Worm (Caenorhabditis elegans) whole organism, L3 larva: Measurements from ENCODE around the gene F01G10.10.

Source experiments
- ceh-16 ChIP-seq: sonication (generic microtip); optimal IDR thresholded peaks from 2 replicates; lab custom pipeline; 2017; ENCODE audit warnings: missing biosample characterization, missing genetic modification characterization
- elt-3 ChIP-seq, 3 experiments: fragments of 150-350 bp in 1 of 3; sonication (generic microtip) in 2 of 3; optimal IDR thresholded peaks; 2 replicates in 2 of 3; 4 replicates in 1 of 3; lab custom pipeline; 2014 to 2017; ENCODE audit warnings: missing biosample characterization in 3 of 3, missing genetic modification characterization in 3 of 3
- fos-1 ChIP-seq: fragments of 150-350 bp; optimal IDR thresholded peaks from 2 replicates; lab custom pipeline; 2014; ENCODE audit warnings: missing biosample characterization, missing genetic modification characterization
- jun-1 ChIP-seq: fragments of 150-350 bp; optimal IDR thresholded peaks from 2 replicates; lab custom pipeline; 2014; ENCODE audit warnings: missing biosample characterization, missing genetic modification reagents, missing genetic modification characterization
- nhr-23 ChIP-seq: fragments of 150-350 bp; optimal IDR thresholded peaks from 2 replicates; lab custom pipeline; 2014; ENCODE audit warnings: missing biosample characterization, missing genetic modification reagents, missing genetic modification characterization
- nhr-237 ChIP-seq: fragments of 150-350 bp; optimal IDR thresholded peaks from 2 replicates; lab custom pipeline; 2014; ENCODE audit warnings: missing biosample characterization, missing genetic modification characterization
- nhr-28 ChIP-seq: fragments of 150-350 bp; optimal IDR thresholded peaks from 2 replicates; lab custom pipeline; 2014; ENCODE audit warnings: missing biosample characterization, missing genetic modification characterization
- nhr-76 ChIP-seq: fragments of 150-350 bp; sonication (generic microtip); optimal IDR thresholded peaks from 5 replicates; lab custom pipeline; 2014; ENCODE audit warnings: missing biosample characterization, missing genetic modification characterization
- snpc-4 ChIP-seq: fragments of 150-350 bp; optimal IDR thresholded peaks from 2 replicates; lab custom pipeline; 2014; ENCODE audit warnings: missing biosample characterization, missing genetic modification characterization
- tbx-2 ChIP-seq: sonication (generic microtip); optimal IDR thresholded peaks from 2 replicates; lab custom pipeline; 2016; ENCODE audit warnings: mild to moderate bottlenecking, missing genetic modification characterization, missing compliant biosample characterization
- unc-39 ChIP-seq: sonication (generic microtip); optimal IDR thresholded peaks from 4 replicates; lab custom pipeline; 2017; ENCODE audit warnings: missing biosample characterization, missing genetic modification characterization
- zag-1 ChIP-seq: fragments of 150-350 bp; optimal IDR thresholded peaks from 2 replicates; lab custom pipeline; 2014; ENCODE audit warnings: missing biosample characterization, missing genetic modification characterization
- ztf-11 ChIP-seq: fragments of 150-350 bp; optimal IDR thresholded peaks from 2 replicates; lab custom pipeline; 2014; ENCODE audit warnings: missing biosample characterization, missing genetic modification characterization

ce11 chrIV:10214811-10215210 is 31.1 kb upstream of the F01G10.10 start, which contains the start of gene abt-1:
- TF ChIP-seq fos-1 (tag; lab: Kevin White, UChicago): no peak
- TF ChIP-seq ztf-11 (tag; lab: Kevin White, UChicago): no peak
- TF ChIP-seq nhr-76 (tag; lab: Kevin White, UChicago): no peak
- TF ChIP-seq elt-3 (tag; optimal IDR thresholded peaks at IDR 0.05; lab: Kevin White, UChicago): no peak
- no peak for TF ChIP-seq snpc-4 (tag; lab: Kevin White, UChicago)
- no peak for TF ChIP-seq zag-1 (tag; lab: Kevin White, UChicago)
- no peak for TF ChIP-seq nhr-237 (tag; lab: Kevin White, UChicago)
- no peak for TF ChIP-seq ceh-16 (tag; lab: Kevin White, UChicago)
- no peak for TF ChIP-seq nhr-23 (tag; lab: Kevin White, UChicago)
- TF ChIP-seq unc-39: no peak
- TF ChIP-seq nhr-28 (tag; lab: Kevin White, UChicago): no peak
- TF ChIP-seq tbx-2: no peak
- TF ChIP-seq jun-1 (tag; lab: Kevin White, UChicago): no peak
